Worm (Caenorhabditis elegans) whole organism, late embryonic: ENCODE measurements around the gene F15B10.3.

Experiments
- K09A11.1 ChIP-seq: sonication (generic microtip); optimal IDR thresholded peaks from 2 replicates; lab custom pipeline; 2017; ENCODE audit warnings: antibody characterized with exemption, mild to moderate bottlenecking, missing genetic modification characterization, missing compliant biosample characterization; ENCODE audit not compliant: insufficient read depth
- ama-1 ChIP-seq: fragments of 150-350 bp; optimal IDR thresholded peaks from 2 replicates; lab custom pipeline; 2014
- gmeb-2 ChIP-seq: sonication (generic microtip); optimal IDR thresholded peaks from 2 replicates; lab custom pipeline; 2016; ENCODE audit warnings: missing genetic modification characterization, inconsistent platforms, missing compliant biosample characterization
- nhr-11 ChIP-seq: fragments of 150-350 bp; optimal IDR thresholded peaks from 2 replicates; lab custom pipeline; 2014; ENCODE audit warnings: missing biosample characterization, missing genetic modification characterization
- pat-9 ChIP-seq: fragments of 200-800 bp; sonication (Bioruptor generic); optimal IDR thresholded peaks from 2 replicates; lab custom pipeline; 2018; ENCODE audit warnings: mild to moderate bottlenecking, missing genetic modification characterization, moderate library complexity, missing compliant biosample characterization
- pqm-1 ChIP-seq: sonication (generic microtip); optimal IDR thresholded peaks from 2 replicates; lab custom pipeline; 2016; ENCODE audit warnings: missing genetic modification characterization, missing compliant biosample characterization
- pros-1 ChIP-seq: fragments of 150-350 bp; optimal IDR thresholded peaks from 2 replicates; lab custom pipeline; 2014; ENCODE audit warnings: missing biosample characterization, missing genetic modification reagents, missing genetic modification characterization
- sox-4 ChIP-seq: sonication (generic microtip); optimal IDR thresholded peaks from 2 replicates; lab custom pipeline; 2017; ENCODE audit warnings: mild to moderate bottlenecking, missing genetic modification characterization, inconsistent platforms, missing compliant biosample characterization
- syd-9 ChIP-seq: sonication (generic microtip); optimal IDR thresholded peaks from 2 replicates; lab custom pipeline; 2016; ENCODE audit warnings: mild to moderate bottlenecking, missing genetic modification characterization, moderate library complexity, missing compliant biosample characterization

DNA sequence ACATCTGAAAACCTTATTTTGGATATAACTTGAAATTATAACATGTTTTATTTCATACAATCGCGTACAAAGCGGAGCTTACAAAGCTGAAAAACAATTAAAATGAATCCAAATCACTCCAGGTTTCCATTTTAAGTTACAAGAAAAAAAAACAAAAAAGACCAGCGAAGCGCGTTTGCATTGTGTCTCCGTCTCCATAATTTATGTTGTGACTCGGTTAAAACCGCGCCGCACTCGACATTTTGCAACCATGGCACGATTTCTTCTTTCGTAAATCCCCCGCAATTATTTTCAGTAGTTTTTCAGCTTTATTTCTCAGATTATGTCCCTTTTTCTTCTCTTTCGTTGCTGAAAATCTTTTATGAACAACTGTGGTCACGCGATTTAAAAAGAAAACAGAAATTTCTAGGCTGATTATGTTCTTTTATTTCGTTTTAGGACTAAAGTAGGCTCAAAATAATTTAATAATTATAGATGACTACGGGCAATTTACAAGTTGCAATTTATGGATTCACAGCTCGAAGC lies 17.0 kb upstream of the F15B10.3 start, which contains the start of the genes F38A5.2 and dnj-11:
- TF ChIP-seq pat-9 (tag; lab: Kevin White, UChicago) (no peak), sox-4 (tag; lab: Kevin White, UChicago) (no peak), pqm-1 (tag; lab: Kevin White, UChicago) (no peak), syd-9 (tag; lab: Kevin White, UChicago) (no peak), gmeb-2 (tag; lab: Kevin White, UChicago) (no peak), K09A11.1 (tag; lab: Kevin White, UChicago) (no peak), ama-1 (no peak), nhr-11 (tag; lab: Kevin White, UChicago) (no peak), pros-1 (no peak)
